Fruit fly (Drosophila melanogaster) Kc167 (cell line): Measurements from ENCODE around the gene SCaMC.

Experiments
- Myc ChIP-seq: fragments of >200 bp; optimal IDR thresholded peaks from 2 replicates; lab custom pipeline; 2017; ENCODE audit warnings: missing external identifiers
- h ChIP-seq: fragments of >200 bp; optimal IDR thresholded peaks from 3 replicates; lab custom pipeline; 2018; ENCODE audit warnings: missing external identifiers
- insv ChIP-seq: fragments of >200 bp; optimal IDR thresholded peaks from 3 replicates; lab custom pipeline; 2018; ENCODE audit warnings: missing external identifiers
- psq ChIP-seq: fragments of >200 bp; optimal IDR thresholded peaks from 2 replicates; lab custom pipeline; 2017; ENCODE audit warnings: missing external identifiers
- ttk ChIP-seq: sonication (Bioruptor generic); optimal IDR thresholded peaks from 2 replicates; lab custom pipeline; 2017; ENCODE audit warnings: missing external identifiers

- no peak for TF ChIP-seq Myc (lab: Kevin White, UChicago)
- no peak for TF ChIP-seq ttk (lab: Kevin White, UChicago)
- TF ChIP-seq insv (lab: Kevin White, UChicago): no peak
- TF ChIP-seq h (lab: Kevin White, UChicago): no peak
- TF ChIP-seq psq (lab: Kevin White, UChicago): no peak
Observed at dm6 chr3L:12456916-12457662, 42.4 kb upstream of the SCaMC start.
